Fruit fly (Drosophila melanogaster) whole organism, embryonic: Measurements from ENCODE around the gene CG12522.
A peak's percentile ranks its signal among the peaks of the same experiment; 100 is the strongest.

Experiments used
- Aef1 ChIP-seq: fragments of 200-800 bp; sonication (Bioruptor generic); IDR thresholded peaks from 3 replicates; pipeline ENCODE4 v1.3.6; 2022; ENCODE audit warnings: missing biosample characterization, missing genetic modification characterization
- Asciz ChIP-seq: fragments of 200-800 bp; sonication (Bioruptor generic); optimal IDR thresholded peaks from 2 replicates; lab custom pipeline; 2017; ENCODE audit warnings: missing biosample characterization, mild to moderate bottlenecking, missing genetic modification characterization, missing genetic modification reagents
- B-H1 ChIP-seq: fragments of 200-800 bp; sonication (Bioruptor generic); IDR thresholded peaks from 3 replicates; pipeline ENCODE4 v1.3.6; 2022; ENCODE audit warnings: missing biosample characterization, missing genetic modification characterization
- CG12104 ChIP-seq: fragments of 200-800 bp; sonication (Bioruptor generic); optimal IDR thresholded peaks from 3 replicates; lab custom pipeline; 2016; ENCODE audit warnings: missing biosample characterization, missing genetic modification characterization
- CG13296 ChIP-seq: fragments of 200-800 bp; sonication (Bioruptor generic); optimal IDR thresholded peaks from 3 replicates; lab custom pipeline; 2018; ENCODE audit warnings: missing biosample characterization, mild to moderate bottlenecking, missing genetic modification characterization
- CG14667 ChIP-seq: fragments of 200-800 bp; sonication (Bioruptor generic); IDR thresholded peaks from 2 replicates; pipeline ENCODE4 v1.3.6; 2022; ENCODE audit warnings: missing biosample characterization, missing genetic modification characterization
- CG17612 ChIP-seq: fragments of 200-800 bp; sonication (Bioruptor generic); IDR thresholded peaks from 2 replicates; pipeline ENCODE4 v1.3.6; 2022; ENCODE audit warnings: missing biosample characterization, missing genetic modification characterization
- CG17802 ChIP-seq: fragments of 200-800 bp; sonication (Bioruptor generic); optimal IDR thresholded peaks from 2 replicates; lab custom pipeline; 2018; ENCODE audit warnings: missing biosample characterization, mild to moderate bottlenecking, missing genetic modification characterization, moderate library complexity
- CG1832 ChIP-seq: fragments of 200-800 bp; sonication (Bioruptor generic); optimal IDR thresholded peaks from 2 replicates; lab custom pipeline; 2017; ENCODE audit warnings: missing biosample characterization, mild to moderate bottlenecking, missing genetic modification characterization, inconsistent platforms
- CG30020 ChIP-seq: fragments of 200-800 bp; optimal IDR thresholded peaks from 2 replicates; lab custom pipeline; 2019; ENCODE audit warnings: missing biosample characterization, mild to moderate bottlenecking, missing genetic modification characterization, moderate library complexity
- CG32532 ChIP-seq: fragments of 200-800 bp; sonication (Bioruptor generic); IDR thresholded peaks from 2 replicates; pipeline ENCODE4 v1.3.6; 2022; ENCODE audit warnings: missing biosample characterization, missing genetic modification characterization
- CG33557 ChIP-seq: fragments of 200-800 bp; sonication (Bioruptor generic); optimal IDR thresholded peaks from 2 replicates; lab custom pipeline; 2019; ENCODE audit warnings: missing biosample characterization, mild to moderate bottlenecking, missing genetic modification characterization, moderate library complexity
- CG4424 ChIP-seq: fragments of 200-800 bp; sonication (Bioruptor generic); optimal IDR thresholded peaks from 3 replicates; lab custom pipeline; 2016; ENCODE audit warnings: missing biosample characterization, missing genetic modification characterization
- CG5953 ChIP-seq: fragments of 200-800 bp; sonication (Bioruptor generic); IDR thresholded peaks from 2 replicates; pipeline ENCODE4 v1.3.6; 2022; ENCODE audit warnings: missing biosample characterization, missing genetic modification characterization
- CG6854 ChIP-seq: fragments of 200-800 bp; sonication (Bioruptor generic); optimal IDR thresholded peaks from 3 replicates; lab custom pipeline; 2017; ENCODE audit warnings: missing biosample characterization, mild to moderate bottlenecking, missing genetic modification characterization
- D ChIP-seq, 2 experiments: fragments of 200-800 bp in 1 of 2; fragments of >200 bp in 1 of 2; sonication (Bioruptor generic) in 1 of 2; optimal IDR thresholded peaks; 2 replicates in 1 of 2; 3 replicates in 1 of 2; lab custom pipeline; 2017; ENCODE audit warnings: mild to moderate bottlenecking in 1 of 2, missing biosample characterization in 1 of 2, missing genetic modification characterization in 1 of 2, missing genetic modification reagents in 1 of 2
- Dbx ChIP-seq: fragments of 200-800 bp; sonication (Bioruptor generic); IDR thresholded peaks from 3 replicates; pipeline ENCODE4 v1.3.6; 2022; ENCODE audit warnings: missing biosample characterization, missing genetic modification characterization
- Ets65A ChIP-seq: fragments of 200-800 bp; sonication (Bioruptor generic); peaks from one replicate; lab custom pipeline; 2016; ENCODE audit warnings: missing biosample characterization, missing genetic modification characterization
- Fer1 ChIP-seq: fragments of 200-800 bp; sonication (Bioruptor generic); optimal IDR thresholded peaks from 2 replicates; lab custom pipeline; 2017; ENCODE audit warnings: missing biosample characterization, mild to moderate bottlenecking, missing genetic modification characterization
- Kr ChIP-seq: fragments of 200-800 bp; sonication (Bioruptor generic); optimal IDR thresholded peaks from 2 replicates; lab custom pipeline; 2017; ENCODE audit warnings: missing biosample characterization, mild to moderate bottlenecking, missing genetic modification characterization
- Med ChIP-seq: fragments of 200-800 bp; sonication (Bioruptor generic); peaks from one replicate; lab custom pipeline; 2016; ENCODE audit warnings: missing biosample characterization, missing genetic modification characterization, mild to moderate bottlenecking, inconsistent platforms, moderate library complexity
- al ChIP-seq: fragments of 200-800 bp; sonication (Bioruptor generic); IDR thresholded peaks from 2 replicates; pipeline ENCODE4 v1.3.6; 2022; ENCODE audit warnings: missing biosample characterization, missing genetic modification characterization
- btn ChIP-seq: fragments of 200-800 bp; sonication (Bioruptor generic); optimal IDR thresholded peaks from 2 replicates; lab custom pipeline; 2016; ENCODE audit warnings: missing biosample characterization, missing genetic modification characterization
- chm ChIP-seq: fragments of 200-800 bp; sonication (Bioruptor generic); IDR thresholded peaks from 2 replicates; pipeline ENCODE4 v1.3.6; 2022; ENCODE audit warnings: missing biosample characterization, missing genetic modification characterization
- chn ChIP-seq: fragments of 200-800 bp; sonication (Bioruptor generic); optimal IDR thresholded peaks from 2 replicates; lab custom pipeline; 2016; ENCODE audit warnings: missing biosample characterization, missing genetic modification characterization
- ci ChIP-seq: fragments of 200-800 bp; sonication (Bioruptor generic); IDR thresholded peaks from 3 replicates; pipeline ENCODE4 v1.3.6; 2022; ENCODE audit warnings: missing biosample characterization, missing genetic modification characterization
- da ChIP-seq: fragments of 200-800 bp; sonication (Bioruptor generic); optimal IDR thresholded peaks from 2 replicates; lab custom pipeline; 2016; ENCODE audit warnings: missing biosample characterization, missing genetic modification characterization
- dmrt99B ChIP-seq: fragments of 200-800 bp; sonication (Bioruptor generic); optimal IDR thresholded peaks from 2 replicates; lab custom pipeline; 2018; ENCODE audit warnings: missing biosample characterization, mild to moderate bottlenecking, missing genetic modification characterization, moderate library complexity
- fd3F ChIP-seq: fragments of 200-800 bp; sonication (Bioruptor generic); optimal IDR thresholded peaks from 2 replicates; lab custom pipeline; 2018; ENCODE audit warnings: missing biosample characterization, mild to moderate bottlenecking, missing genetic modification characterization, moderate library complexity
- gcm ChIP-seq: fragments of 200-800 bp; sonication (Bioruptor generic); optimal IDR thresholded peaks from 2 replicates; lab custom pipeline; 2019; ENCODE audit warnings: missing biosample characterization, mild to moderate bottlenecking, missing genetic modification characterization, moderate library complexity
- h ChIP-seq: fragments of >200 bp; optimal IDR thresholded peaks from 2 replicates; lab custom pipeline; 2017
- luna ChIP-seq: fragments of 200-800 bp; sonication (Bioruptor generic); optimal IDR thresholded peaks from 2 replicates; lab custom pipeline; 2016; ENCODE audit warnings: missing biosample characterization, missing genetic modification characterization
- maf-S ChIP-seq: fragments of 200-800 bp; sonication (Bioruptor generic); optimal IDR thresholded peaks from 2 replicates; lab custom pipeline; 2016; ENCODE audit warnings: missing biosample characterization, missing genetic modification characterization
- nerfin-1 ChIP-seq: fragments of 200-800 bp; sonication (Bioruptor generic); optimal IDR thresholded peaks from 3 replicates; lab custom pipeline; 2019; ENCODE audit warnings: missing biosample characterization, mild to moderate bottlenecking, missing genetic modification characterization, moderate library complexity
- nom ChIP-seq: fragments of 200-800 bp; sonication (Bioruptor generic); optimal IDR thresholded peaks from 2 replicates; lab custom pipeline; 2017; ENCODE audit warnings: missing biosample characterization, missing genetic modification characterization, mild to moderate bottlenecking, moderate library complexity, missing genetic modification reagents
- p53 ChIP-seq: fragments of 200-800 bp; sonication (Bioruptor generic); optimal IDR thresholded peaks from 2 replicates; lab custom pipeline; 2016; ENCODE audit warnings: missing biosample characterization, missing genetic modification characterization
- psq ChIP-seq: fragments of 200-800 bp; sonication (Bioruptor generic); optimal IDR thresholded peaks from 2 replicates; lab custom pipeline; 2017; ENCODE audit warnings: missing biosample characterization, missing genetic modification characterization
- schlank ChIP-seq: fragments of 200-800 bp; sonication (Bioruptor generic); optimal IDR thresholded peaks from 2 replicates; lab custom pipeline; 2018; ENCODE audit warnings: missing biosample characterization, mild to moderate bottlenecking, missing genetic modification characterization
- sna ChIP-seq: fragments of 200-800 bp; sonication (Bioruptor generic); IDR thresholded peaks from 2 replicates; pipeline ENCODE4 v1.3.6; 2022; ENCODE audit warnings: missing biosample characterization, missing genetic modification characterization; ENCODE audit not compliant: partially characterized antibody
- sqz ChIP-seq: fragments of 200-800 bp; sonication (Bioruptor generic); optimal IDR thresholded peaks from 3 replicates; lab custom pipeline; 2018; ENCODE audit warnings: missing biosample characterization, mild to moderate bottlenecking, missing genetic modification characterization
- tna ChIP-seq: fragments of 200-800 bp; sonication (Bioruptor generic); IDR thresholded peaks from 2 replicates; pipeline ENCODE4 v1.3.6; 2022; ENCODE audit warnings: missing biosample characterization, missing genetic modification characterization; ENCODE audit not compliant: partially characterized antibody
- toy ChIP-seq: fragments of 200-800 bp; sonication (Bioruptor generic); IDR thresholded peaks from 2 replicates; pipeline ENCODE4 v1.3.6; 2022; ENCODE audit warnings: missing biosample characterization, missing genetic modification characterization
- tup ChIP-seq: fragments of 200-800 bp; sonication (Bioruptor generic); optimal IDR thresholded peaks from 2 replicates; lab custom pipeline; 2016; ENCODE audit warnings: missing biosample characterization, mild to moderate bottlenecking, missing genetic modification characterization, moderate library complexity
- vnd ChIP-seq: fragments of 200-800 bp; sonication (Bioruptor generic); IDR thresholded peaks from 3 replicates; pipeline ENCODE4 v1.3.6; 2022; ENCODE audit warnings: missing biosample characterization, missing genetic modification characterization; ENCODE audit not compliant: partially characterized antibody
- zen ChIP-seq: fragments of 200-800 bp; sonication (Bioruptor generic); optimal IDR thresholded peaks from 3 replicates; lab custom pipeline; 2018; ENCODE audit warnings: missing biosample characterization, mild to moderate bottlenecking, missing genetic modification characterization, moderate library complexity
- zfh1 ChIP-seq: fragments of 200-800 bp; sonication (Bioruptor generic); IDR thresholded peaks from 3 replicates; pipeline ENCODE4 v1.3.6; 2022; ENCODE audit warnings: missing biosample characterization, missing genetic modification characterization

Gene CG12522

dm6 chr3L:11064689-11065088 is 43.3 kb upstream of the CG12522 start, which contains the start of the genes CG32075, CG45101 and SuUR (continued):
- peak; percentile 75 for TF ChIP-seq maf-S (GFP tag; lab: Kevin White, UChicago)
- TF ChIP-seq CG13296 (GFP tag; lab: Kevin White, UChicago) = peak; percentile 79
- TF ChIP-seq tna (GFP tag; lab: Robert Waterston, UW) = no peak
- peak; percentile 71 for TF ChIP-seq CG33557
- TF ChIP-seq btn (GFP tag; lab: Kevin White, UChicago) = no peak
- peak; percentile 90 for TF ChIP-seq Aef1
- TF ChIP-seq schlank (tag; lab: Kevin White, UChicago) = peak; percentile 25
- TF ChIP-seq CG17612 = peak; percentile 59; the same call in 1 of the 2 replicates
- TF ChIP-seq Ets65A (GFP tag; lab: Kevin White, UChicago) = peak; percentile 99
- peak; percentile 92 for TF ChIP-seq chn
- peak; percentile 69 for TF ChIP-seq dmrt99B (tag; lab: Kevin White, UChicago)
- TF ChIP-seq CG4424 (GFP tag; lab: Kevin White, UChicago) = peak; percentile 92
- peak; percentile 66 for TF ChIP-seq CG17802
- TF ChIP-seq chm (GFP tag; lab: Robert Waterston, UW) = peak; percentile 90
- peak; percentile 83 for TF ChIP-seq zen (tag; lab: Kevin White, UChicago)
- peak; percentile 62 for TF ChIP-seq CG5953 (GFP tag; lab: Robert Waterston, UW)
- peak; percentile 56 for TF ChIP-seq psq (GFP tag; lab: Kevin White, UChicago)
- TF ChIP-seq D (optimal IDR thresholded peaks at IDR 0.05; lab: Kevin White, UChicago) = no peak
- peak; percentile 26 for TF ChIP-seq D (GFP tag; optimal IDR thresholded peaks at IDR 0.05; lab: Kevin White, UChicago)
- TF ChIP-seq Asciz (GFP tag; lab: Kevin White, UChicago) = peak; percentile 62
- TF ChIP-seq gcm = peak; percentile 49
- TF ChIP-seq tup (GFP tag; lab: Kevin White, UChicago) = peak; percentile 75
- peak; percentile 81 for TF ChIP-seq fd3F
- TF ChIP-seq sna = no peak
- peak; percentile 77 for TF ChIP-seq Fer1
- no peak for TF ChIP-seq CG1832 (GFP tag; lab: Kevin White, UChicago)
- peak; percentile 73 for TF ChIP-seq CG12104
- peak; percentile 75 for TF ChIP-seq B-H1 (GFP tag; lab: Robert Waterston, UW)
- peak; percentile 73 for TF ChIP-seq da
- no peak for TF ChIP-seq toy (GFP tag; lab: Robert Waterston, UW)
- peak; percentile 92 for TF ChIP-seq zfh1 (GFP tag; lab: Robert Waterston, UW)
- peak; percentile 81 for TF ChIP-seq CG14667 (GFP tag; lab: Robert Waterston, UW)
- TF ChIP-seq vnd (GFP tag; lab: Robert Waterston, UW) = no peak
- peak; percentile 71 for TF ChIP-seq p53 (GFP tag; lab: Kevin White, UChicago)
- TF ChIP-seq nerfin-1 = peak; percentile 77
- TF ChIP-seq Med (GFP tag; lab: Kevin White, UChicago) = peak; percentile 99
- TF ChIP-seq luna (GFP tag; lab: Kevin White, UChicago) = peak; percentile 88
- peak; percentile 18 for TF ChIP-seq sqz (GFP tag; lab: Kevin White, UChicago)
- peak; percentile 91 for TF ChIP-seq Dbx (GFP tag; lab: Robert Waterston, UW)
- peak; percentile 61 for TF ChIP-seq CG30020 (tag; lab: Kevin White, UChicago)
- peak; percentile 88 for TF ChIP-seq al
- TF ChIP-seq Kr (GFP tag; lab: Kevin White, UChicago) = no peak

dm6 chr3L:11065850-11066249 is 42.2 kb upstream of the CG12522 start:
- no peak for TF ChIP-seq h
- peak; percentile 64 for TF ChIP-seq Med (GFP tag; lab: Kevin White, UChicago)
- TF ChIP-seq CG13296 (GFP tag; lab: Kevin White, UChicago) = peak; percentile 48
- TF ChIP-seq schlank (tag; lab: Kevin White, UChicago) = no peak
- TF ChIP-seq nom (GFP tag; lab: Kevin White, UChicago) = peak; percentile 48
- no peak for TF ChIP-seq CG6854 (GFP tag; lab: Kevin White, UChicago)
- 0 out of 3 replicates have a peak, but pooled peaks have one; percentile 25 for TF ChIP-seq ci (GFP tag; lab: Robert Waterston, UW)
- TF ChIP-seq CG32532 = no peak
